Fruit fly (Drosophila melanogaster): ENCODE data around the gene Him.

- TF ChIP-seq psq (optimal IDR thresholded peaks at IDR 0.05) (no peak), Dll (optimal IDR thresholded peaks at IDR 0.05) (no peak)
These were observed 4.2 kb upstream of the Him start, which contains the start of gene Hesr for dm6 chrX:18205044-18205443.
